Worm (Caenorhabditis elegans) whole organism, L1 larva: ENCODE data around the gene K02E11.5.

ENCODE experiments used
- C04F5.9 ChIP-seq: sonication (generic microtip); optimal IDR thresholded peaks from 2 replicates; lab custom pipeline; 2016; ENCODE audit warnings: missing genetic modification characterization, missing compliant biosample characterization
- Y116A8C.19 ChIP-seq: sonication (generic microtip); optimal IDR thresholded peaks from 2 replicates; lab custom pipeline; 2016; ENCODE audit warnings: missing compliant biosample characterization, missing genetic modification characterization, borderline replicate concordance
- aly-2 ChIP-seq: fragments of 150-350 bp; optimal IDR thresholded peaks from 2 replicates; lab custom pipeline; 2014; ENCODE audit warnings: missing biosample characterization, missing genetic modification characterization
- ama-1 ChIP-seq: fragments of 150-350 bp; optimal IDR thresholded peaks from 2 replicates; lab custom pipeline; 2014
- ceh-8 ChIP-seq: fragments of 200-800 bp; sonication (Bioruptor generic); optimal IDR thresholded peaks from 2 replicates; lab custom pipeline; 2018; ENCODE audit warnings: mild to moderate bottlenecking, missing genetic modification characterization, moderate library complexity, missing compliant biosample characterization
- ceh-88 ChIP-seq: fragments of 200-800 bp; sonication (Bioruptor generic); IDR thresholded peaks from 2 replicates; pipeline ENCODE4 v1.3.6; 2022; ENCODE audit warnings: missing genetic modification characterization, missing compliant biosample characterization
- elt-2 ChIP-seq: sonication (generic microtip); optimal IDR thresholded peaks from 2 replicates; lab custom pipeline; 2016; ENCODE audit warnings: missing genetic modification characterization, mild to moderate bottlenecking, inconsistent platforms, missing compliant biosample characterization, missing genetic modification reagents
- elt-3 ChIP-seq, 6 experiments: fragments of 150-350 bp in 1 of 6; sonication (generic microtip); optimal IDR thresholded peaks; 2 replicates each; lab custom pipeline; 2017 to 2018; ENCODE audit warnings: missing biosample characterization in 6 of 6, missing genetic modification characterization in 6 of 6, inconsistent platforms in 1 of 6
- ets-5 ChIP-seq: fragments of 200-800 bp; sonication (Bioruptor generic); IDR thresholded peaks from 2 replicates; pipeline ENCODE4 v1.3.6; 2022; ENCODE audit warnings: missing genetic modification characterization, missing compliant biosample characterization
- fkh-10 ChIP-seq: sonication (generic microtip); optimal IDR thresholded peaks from 2 replicates; lab custom pipeline; 2017; ENCODE audit warnings: missing biosample characterization, missing genetic modification reagents, missing genetic modification characterization
- fkh-8 ChIP-seq: sonication (generic microtip); optimal IDR thresholded peaks from 2 replicates; lab custom pipeline; 2016; ENCODE audit warnings: mild to moderate bottlenecking, missing genetic modification characterization, missing compliant biosample characterization
- fos-1 ChIP-seq: fragments of 150-350 bp; optimal IDR thresholded peaks from 2 replicates; lab custom pipeline; 2014; ENCODE audit warnings: missing biosample characterization, missing genetic modification characterization
- grh-1 ChIP-seq: fragments of 200-800 bp; sonication (Bioruptor generic); IDR thresholded peaks from 2 replicates; pipeline ENCODE4 v1.3.6; 2022; ENCODE audit warnings: missing genetic modification reagents, missing genetic modification characterization, missing compliant biosample characterization
- hpl-2 ChIP-seq: fragments of 150-350 bp; optimal IDR thresholded peaks from 2 replicates; lab custom pipeline; 2014; ENCODE audit warnings: missing biosample characterization, missing genetic modification reagents, missing genetic modification characterization
- irx-1 ChIP-seq: sonication (generic microtip); optimal IDR thresholded peaks from 2 replicates; lab custom pipeline; 2016; ENCODE audit warnings: missing genetic modification characterization, missing compliant biosample characterization
- isw-1 ChIP-seq: fragments of 200-800 bp; sonication (Bioruptor generic); IDR thresholded peaks from 2 replicates; pipeline ENCODE4 v1.3.6; 2022; ENCODE audit warnings: missing genetic modification characterization, missing compliant biosample characterization
- jun-1 ChIP-seq: fragments of 150-350 bp; optimal IDR thresholded peaks from 2 replicates; lab custom pipeline; 2014; ENCODE audit warnings: missing biosample characterization, missing genetic modification reagents, missing genetic modification characterization
- lin-39 ChIP-seq: fragments of 150-350 bp; optimal IDR thresholded peaks from 2 replicates; lab custom pipeline; 2014; ENCODE audit warnings: missing biosample characterization, missing genetic modification reagents, missing genetic modification characterization
- mab-9 ChIP-seq: fragments of 200-800 bp; sonication (Bioruptor generic); IDR thresholded peaks from 2 replicates; pipeline ENCODE4 v1.3.6; 2022; ENCODE audit warnings: missing genetic modification reagents, missing genetic modification characterization, missing compliant biosample characterization
- mep-1 ChIP-seq: fragments of 150-350 bp; optimal IDR thresholded peaks from 2 replicates; lab custom pipeline; 2014; ENCODE audit warnings: missing biosample characterization, missing genetic modification characterization
- nhr-12 ChIP-seq: sonication (generic microtip); optimal IDR thresholded peaks from 2 replicates; lab custom pipeline; 2017; ENCODE audit warnings: missing biosample characterization, missing genetic modification characterization
- nhr-19 ChIP-seq: fragments of 200-800 bp; sonication (Bioruptor generic); conservative IDR thresholded peaks from 2 replicates; pipeline ENCODE4 v1.3.6; 2022; ENCODE audit warnings: missing genetic modification characterization, missing compliant biosample characterization
- nhr-28 ChIP-seq: fragments of 150-350 bp; optimal IDR thresholded peaks from 2 replicates; lab custom pipeline; 2014; ENCODE audit warnings: missing biosample characterization, missing genetic modification characterization
- nhr-77 ChIP-seq: fragments of 150-350 bp; optimal IDR thresholded peaks from 2 replicates; lab custom pipeline; 2014; ENCODE audit warnings: missing biosample characterization, missing genetic modification characterization
- nhr-84 ChIP-seq: sonication (generic microtip); optimal IDR thresholded peaks from 2 replicates; lab custom pipeline; 2017; ENCODE audit warnings: missing biosample characterization, missing genetic modification characterization
- nhr-85 ChIP-seq: sonication (generic microtip); peaks from one replicate; lab custom pipeline; 2016; ENCODE audit warnings: missing genetic modification characterization, inconsistent platforms, missing compliant biosample characterization
- pag-3 ChIP-seq: sonication (generic microtip); optimal IDR thresholded peaks from 2 replicates; lab custom pipeline; 2017; ENCODE audit warnings: missing genetic modification characterization, mild to moderate bottlenecking, missing compliant biosample characterization, antibody characterized with exemption, borderline replicate concordance; ENCODE audit not compliant: insufficient read depth
- pqm-1 ChIP-seq: sonication (generic microtip); optimal IDR thresholded peaks from 3 replicates; lab custom pipeline; 2017; ENCODE audit warnings: missing biosample characterization, missing genetic modification characterization
- snpc-4 ChIP-seq: fragments of 150-350 bp; optimal IDR thresholded peaks from 2 replicates; lab custom pipeline; 2014; ENCODE audit warnings: missing biosample characterization, missing genetic modification characterization
- sox-4 ChIP-seq: sonication (generic microtip); optimal IDR thresholded peaks from 2 replicates; lab custom pipeline; 2016; ENCODE audit warnings: missing genetic modification characterization, missing compliant biosample characterization
- sptf-1 ChIP-seq: fragments of 150-350 bp; optimal IDR thresholded peaks from 2 replicates; lab custom pipeline; 2014; ENCODE audit warnings: missing biosample characterization, missing genetic modification characterization
- swsn-7 ChIP-seq: sonication (generic microtip); optimal IDR thresholded peaks from 2 replicates; lab custom pipeline; 2016; ENCODE audit warnings: missing genetic modification characterization, missing compliant biosample characterization
- tlp-1 ChIP-seq: fragments of 150-350 bp; optimal IDR thresholded peaks from 2 replicates; lab custom pipeline; 2014; ENCODE audit warnings: missing biosample characterization, missing genetic modification characterization
- unc-130 ChIP-seq: fragments of 150-350 bp; optimal IDR thresholded peaks from 2 replicates; lab custom pipeline; 2017; ENCODE audit warnings: missing biosample characterization, missing genetic modification characterization, inconsistent platforms
- unc-30 ChIP-seq: sonication (generic microtip); optimal IDR thresholded peaks from 2 replicates; lab custom pipeline; 2017; ENCODE audit warnings: missing biosample characterization, missing genetic modification characterization
- unc-62 ChIP-seq: fragments of 150-350 bp; optimal IDR thresholded peaks from 2 replicates; lab custom pipeline; 2014; ENCODE audit warnings: missing biosample characterization, missing genetic modification reagents, missing genetic modification characterization
- vab-15 ChIP-seq: sonication (generic microtip); optimal IDR thresholded peaks from 2 replicates; lab custom pipeline; 2017; ENCODE audit warnings: missing genotype, mild to moderate bottlenecking, missing genetic modification characterization, missing compliant biosample characterization
- zag-1 ChIP-seq: fragments of 150-350 bp; optimal IDR thresholded peaks from 2 replicates; lab custom pipeline; 2014; ENCODE audit warnings: missing biosample characterization, missing genetic modification characterization
- zip-4 ChIP-seq: fragments of 200-800 bp; sonication (Bioruptor generic); optimal IDR thresholded peaks from 2 replicates; lab custom pipeline; 2018; ENCODE audit warnings: mild to moderate bottlenecking, missing genetic modification characterization, moderate library complexity, missing compliant biosample characterization

Gene K02E11.5

DNA sequence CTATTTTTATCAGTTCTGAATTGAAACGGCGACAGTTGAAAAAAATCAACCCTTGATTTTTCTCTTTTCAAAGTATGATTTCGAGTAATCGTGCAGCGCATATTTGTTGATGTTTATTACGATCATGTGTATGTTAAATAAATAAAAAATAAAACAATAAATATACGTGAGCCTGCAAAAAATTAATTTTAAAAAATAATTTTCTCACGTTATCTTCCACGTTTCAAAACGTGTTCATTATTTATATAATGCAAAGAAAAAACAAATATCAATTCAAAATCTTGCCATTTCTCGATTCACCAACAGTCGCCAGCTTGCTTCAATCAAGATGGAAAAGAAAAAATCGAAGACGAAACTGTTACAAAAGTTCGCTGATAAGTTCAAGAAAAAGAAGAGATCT is 31.1 kb downstream of the K02E11.5 start, which contains the start of gene F40G12.10:
Gene F40G12.10, plus strand, starts transcription at position 301 of the 400 bp plus-strand sequence.
- TF ChIP-seq ama-1 (lab: Kevin White, UChicago) (no peak), isw-1 (GFP tag; lab: Robert Waterston, UW) (no peak), elt-2 (tag; lab: Kevin White, UChicago) (no peak), hpl-2 (GFP tag; lab: Kevin White, UChicago) (no peak), pag-3 (tag; lab: Kevin White, UChicago) (no peak), vab-15 (tag; lab: Kevin White, UChicago) (no peak), lin-39 (no peak), aly-2 (no peak), sox-4 (tag; lab: Kevin White, UChicago) (no peak), nhr-85 (no peak), nhr-84 (no peak), pqm-1 (tag; lab: Kevin White, UChicago) (no peak), ceh-8 (GFP tag; lab: Kevin White, UChicago) (no peak), unc-62 (GFP tag; lab: Kevin White, UChicago) (no peak), unc-130 (no peak), jun-1 (tag; lab: Kevin White, UChicago) (no peak), nhr-28 (tag; lab: Kevin White, UChicago) (no peak), unc-30 (tag; lab: Kevin White, UChicago) (no peak)

- TF ChIP-seq fkh-10 (GFP tag; lab: Kevin White, UChicago): no peak
- TF ChIP-seq fos-1: no peak
- TF ChIP-seq C04F5.9 (tag; lab: Kevin White, UChicago): no peak
Observed at ce11 chrV:14285803-14286202, 33.7 kb downstream of the K02E11.5 start, which contains the start of gene F40G12.11. TSS of gene F40G12.11 (plus strand) at chrV:14286171.

- TF ChIP-seq snpc-4 (tag; lab: Kevin White, UChicago): no peak
- no peak for TF ChIP-seq ets-5
- no peak for TF ChIP-seq fkh-8 (tag; lab: Kevin White, UChicago)
- no peak for TF ChIP-seq ceh-88 (GFP tag; lab: Robert Waterston, UW)
- no peak for TF ChIP-seq unc-30 (tag; lab: Kevin White, UChicago)
- no peak for TF ChIP-seq Y116A8C.19 (tag; lab: Kevin White, UChicago)
- TF ChIP-seq tlp-1: no peak
- no peak for TF ChIP-seq irx-1 (tag; lab: Kevin White, UChicago)
- TF ChIP-seq ceh-8 (GFP tag; lab: Kevin White, UChicago): no peak
- TF ChIP-seq zip-4: no peak
- TF ChIP-seq zag-1 (tag; lab: Kevin White, UChicago): no peak
- no peak for TF ChIP-seq lin-39
- no peak for TF ChIP-seq nhr-19
Observed at ce11 chrV:14289363-14289762, 37.2 kb downstream of the K02E11.5 start, which contains the start of gene F14D7.1. TSS of gene F14D7.1 (minus strand) at chrV:14289463.

DNA sequence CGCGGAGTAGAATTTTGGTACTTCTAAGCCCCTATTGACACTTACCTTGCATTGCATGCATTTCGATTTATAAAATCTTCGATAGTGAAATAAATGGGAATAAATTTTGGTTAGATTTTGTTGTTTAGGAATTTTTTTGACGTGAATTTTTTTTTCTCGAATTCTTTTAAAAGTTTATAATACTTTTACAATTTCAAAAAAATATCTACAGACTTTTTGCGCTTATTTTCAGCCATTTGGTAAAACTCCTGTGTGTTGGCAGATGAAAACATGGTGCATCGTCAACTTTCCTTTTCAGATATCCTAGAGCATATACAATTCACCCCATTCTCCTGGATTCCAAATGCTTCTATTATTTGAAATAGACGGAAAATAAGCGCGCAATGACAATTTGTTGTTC is 38.5 kb downstream of the K02E11.5 start, which contains the start of gene F14D7.18:
Gene F14D7.18, minus strand, starts transcription at position 101 of the 400 bp plus-strand sequence.
- TF ChIP-seq zip-4: no peak
- no peak for TF ChIP-seq unc-62 (GFP tag; lab: Kevin White, UChicago)
- TF ChIP-seq nhr-12 (tag; lab: Kevin White, UChicago): no peak
- TF ChIP-seq elt-3 (tag; optimal IDR thresholded peaks at IDR 0.05; lab: Kevin White, UChicago): no peak
- no peak for TF ChIP-seq mep-1 (tag; lab: Kevin White, UChicago)
- TF ChIP-seq aly-2: no peak
- no peak for TF ChIP-seq swsn-7 (tag; lab: Kevin White, UChicago)
- TF ChIP-seq grh-1: no peak
- TF ChIP-seq mab-9 (GFP tag; lab: Robert Waterston, UW): no peak
- no peak for TF ChIP-seq nhr-77 (tag; lab: Kevin White, UChicago)
- TF ChIP-seq sptf-1 (tag; lab: Kevin White, UChicago): no peak
- TF ChIP-seq, all 84 proteins: peak for 0
